Fruit fly (Drosophila melanogaster): ENCODE measurements around the gene polybromo.

polybromo gene

dm6 chr3R:24810844-24811625 lies 6.0 kb upstream of the polybromo start (continued):
- TF ChIP-seq gfzf (GFP tag; optimal IDR thresholded peaks at IDR 0.05) (no peak), CG17829 (tag; optimal IDR thresholded peaks at IDR 0.05) (peak; percentile 74), CG8478 (optimal IDR thresholded peaks at IDR 0.05) (no peak), CG13775 (GFP tag; optimal IDR thresholded peaks at IDR 0.05) (peak; percentile 75), Oaz (GFP tag; IDR thresholded peaks at IDR 0.05) (peak; percentile 83), Ssrp (tag; optimal IDR thresholded peaks at IDR 0.05) (peak; percentile 79), fu2 (GFP tag; optimal IDR thresholded peaks at IDR 0.05) (peak; percentile 84), CG9437 (GFP tag; optimal IDR thresholded peaks at IDR 0.05) (peak; percentile 76), Taf1 (GFP tag; IDR thresholded peaks at IDR 0.05) (peak; percentile 89), sug (tag; optimal IDR thresholded peaks at IDR 0.05) (peak; percentile 76), emc (GFP tag; optimal IDR thresholded peaks at IDR 0.05) (peak; percentile 83), Rfx (GFP tag; IDR thresholded peaks at IDR 0.05) (peak; percentile 95), CG2129 (GFP tag; IDR thresholded peaks at IDR 0.05; ENCODE audit: partially characterized antibody) (no peak), chinmo (GFP tag; IDR thresholded peaks at IDR 0.05; ENCODE audit: partially characterized antibody) (no peak), CG15601 (tag; optimal IDR thresholded peaks at IDR 0.05) (peak; percentile 68), fd96Cb (tag; optimal IDR thresholded peaks at IDR 0.05) (peak; percentile 88), az2 (GFP tag; optimal IDR thresholded peaks at IDR 0.05) (peak; percentile 87), CG11247 (GFP tag; IDR thresholded peaks at IDR 0.05) (peak; percentile 84), HmgD (GFP tag; optimal IDR thresholded peaks at IDR 0.05) (peak; percentile 7), slou (GFP tag; optimal IDR thresholded peaks at IDR 0.05) (peak; percentile 47), CG6765 (GFP tag; optimal IDR thresholded peaks at IDR 0.05) (peak; percentile 77), CG32532 (GFP tag; IDR thresholded peaks at IDR 0.05) (peak; percentile 95), wdn (GFP tag; IDR thresholded peaks at IDR 0.05) (peak; percentile 81), lov (optimal IDR thresholded peaks at IDR 0.05) (no peak), lov (GFP tag; IDR thresholded peaks at IDR 0.05) (peak; percentile 73; the same call in 2 of the 3 replicates), stc (GFP tag; IDR thresholded peaks at IDR 0.05) (peak; percentile 85), CG8089 (GFP tag; optimal IDR thresholded peaks at IDR 0.05) (peak; percentile 74), Sry-β (GFP tag; optimal IDR thresholded peaks at IDR 0.05) (no peak), CG3847 (GFP tag; IDR thresholded peaks at IDR 0.05) (peak; percentile 87), CG1792 (GFP tag; optimal IDR thresholded peaks at IDR 0.05) (peak; percentile 81), cas (GFP tag; IDR thresholded peaks at IDR 0.05) (peak; percentile 62), Dek (tag; optimal IDR thresholded peaks at IDR 0.05) (peak; percentile 87), CG9727 (GFP tag; optimal IDR thresholded peaks at IDR 0.05) (peak; percentile 71), Dref (GFP tag; IDR thresholded peaks at IDR 0.05) (no peak), CG11560 (tag; IDR thresholded peaks at IDR 0.05) (peak; percentile 76; the same call in 2 of the 3 replicates), NK7.1 (GFP tag; optimal IDR thresholded peaks at IDR 0.05) (peak; percentile 67), Awh (GFP tag; IDR thresholded peaks at IDR 0.05) (peak; percentile 86), C15 (GFP tag; IDR thresholded peaks at IDR 0.05) (peak; percentile 83), CG31388 (GFP tag; optimal IDR thresholded peaks at IDR 0.05) (peak; percentile 28), CG2875 (GFP tag; optimal IDR thresholded peaks at IDR 0.05) (peak; percentile 77), gt (GFP tag; IDR thresholded peaks at IDR 0.05) (no peak), Hsf (GFP tag; optimal IDR thresholded peaks at IDR 0.05) (peak; percentile 88), CG7786 (GFP tag; optimal IDR thresholded peaks at IDR 0.05) (peak; percentile 92), CG33213 (GFP tag; optimal IDR thresholded peaks at IDR 0.05) (peak; percentile 45), Jarid2 (GFP tag; optimal IDR thresholded peaks at IDR 0.05) (peak; percentile 75), bab2 (GFP tag; optimal IDR thresholded peaks at IDR 0.05) (peak; percentile 86), B-H1 (GFP tag; IDR thresholded peaks at IDR 0.05) (peak; percentile 87), CG6813 (GFP tag; optimal IDR thresholded peaks at IDR 0.05) (peak; percentile 90), nerfin-2 (GFP tag; IDR thresholded peaks at IDR 0.05; ENCODE audit: partially characterized antibody) (no peak), Camta (GFP tag; optimal IDR thresholded peaks at IDR 0.05) (peak; percentile 78)
